Fruit fly (Drosophila melanogaster) whole organism, embryonic: ENCODE measurements around the gene dock.

Experiments used
- ATbp ChIP-seq: fragments of 200-800 bp; sonication (Bioruptor generic); optimal IDR thresholded peaks from 2 replicates; lab custom pipeline; 2017; ENCODE audit warnings: missing biosample characterization, mild to moderate bottlenecking, missing genetic modification characterization, missing genetic modification reagents
- Bdp1 ChIP-seq: fragments of 200-800 bp; sonication (Bioruptor generic); optimal IDR thresholded peaks from 3 replicates; lab custom pipeline; 2016; ENCODE audit warnings: missing biosample characterization, missing genetic modification characterization
- Bgb ChIP-seq: fragments of 200-800 bp; sonication (Bioruptor generic); IDR thresholded peaks from 2 replicates; pipeline ENCODE4 v1.3.6; 2022; ENCODE audit warnings: missing biosample characterization, missing genetic modification characterization; ENCODE audit not compliant: partially characterized antibody
- Blimp-1 ChIP-seq: fragments of 200-800 bp; sonication (Bioruptor generic); optimal IDR thresholded peaks from 3 replicates; lab custom pipeline; 2018; ENCODE audit warnings: missing biosample characterization, missing genetic modification characterization, mild to moderate bottlenecking, moderate library complexity, missing genetic modification reagents
- C15 ChIP-seq: fragments of 200-800 bp; sonication (Bioruptor generic); IDR thresholded peaks from 3 replicates; pipeline ENCODE4 v1.3.6; 2022; ENCODE audit warnings: missing biosample characterization, missing genetic modification characterization
- CG1024 ChIP-seq: fragments of 200-800 bp; sonication (Bioruptor generic); IDR thresholded peaks from 2 replicates; pipeline ENCODE4 v1.3.6; 2022; ENCODE audit warnings: missing biosample characterization, missing genetic modification characterization
- CG10959 ChIP-seq: fragments of 200-800 bp; sonication (Bioruptor generic); IDR thresholded peaks from 2 replicates; pipeline ENCODE4 v1.3.6; 2022; ENCODE audit warnings: missing biosample characterization, missing genetic modification characterization
- CG11723 ChIP-seq: fragments of 200-800 bp; sonication (Bioruptor generic); optimal IDR thresholded peaks from 2 replicates; lab custom pipeline; 2017; ENCODE audit warnings: missing biosample characterization, mild to moderate bottlenecking, missing genetic modification characterization
- CG1233 ChIP-seq: fragments of 200-800 bp; sonication (Bioruptor generic); optimal IDR thresholded peaks from 4 replicates; lab custom pipeline; 2018; ENCODE audit warnings: missing biosample characterization, mild to moderate bottlenecking, missing genetic modification characterization
- CG2678 ChIP-seq: fragments of 200-800 bp; sonication (Bioruptor generic); optimal IDR thresholded peaks from 3 replicates; lab custom pipeline; 2019; ENCODE audit warnings: missing biosample characterization, mild to moderate bottlenecking, missing genetic modification characterization, moderate library complexity
- CG3838 ChIP-seq: fragments of 200-800 bp; sonication (Bioruptor generic); optimal IDR thresholded peaks from 3 replicates; lab custom pipeline; 2016; ENCODE audit warnings: missing biosample characterization, missing genetic modification characterization
- CG4617 ChIP-seq: fragments of 200-800 bp; sonication (Bioruptor generic); optimal IDR thresholded peaks from 3 replicates; lab custom pipeline; 2016; ENCODE audit warnings: missing biosample characterization, missing genetic modification characterization, borderline replicate concordance
- CG4730 ChIP-seq: fragments of 200-800 bp; sonication (Bioruptor generic); IDR thresholded peaks from 2 replicates; pipeline ENCODE4 v1.3.6; 2022; ENCODE audit warnings: missing biosample characterization, missing genetic modification characterization
- CG6272 ChIP-seq: fragments of 200-800 bp; sonication (Bioruptor generic); IDR thresholded peaks from 2 replicates; pipeline ENCODE4 v1.3.6; 2022; ENCODE audit warnings: missing biosample characterization, missing genetic modification characterization
- CG6765 ChIP-seq: fragments of 200-800 bp; sonication (Bioruptor generic); optimal IDR thresholded peaks from 3 replicates; lab custom pipeline; 2017; ENCODE audit warnings: missing biosample characterization, mild to moderate bottlenecking, missing genetic modification characterization
- CG7745 ChIP-seq: fragments of 200-800 bp; sonication (Bioruptor generic); optimal IDR thresholded peaks from 2 replicates; lab custom pipeline; 2018; ENCODE audit warnings: missing biosample characterization, mild to moderate bottlenecking, missing genetic modification characterization, moderate library complexity
- CG7928 ChIP-seq: fragments of 200-800 bp; sonication (Bioruptor generic); optimal IDR thresholded peaks from 2 replicates; lab custom pipeline; 2017; ENCODE audit warnings: missing biosample characterization, mild to moderate bottlenecking, missing genetic modification characterization
- CG9817 ChIP-seq: fragments of 200-800 bp; sonication (Bioruptor generic); optimal IDR thresholded peaks from 2 replicates; lab custom pipeline; 2018; ENCODE audit warnings: missing biosample characterization, mild to moderate bottlenecking, missing genetic modification characterization, moderate library complexity
- D ChIP-seq, 2 experiments: fragments of 200-800 bp in 1 of 2; fragments of >200 bp in 1 of 2; sonication (Bioruptor generic) in 1 of 2; optimal IDR thresholded peaks; 2 replicates in 1 of 2; 3 replicates in 1 of 2; lab custom pipeline; 2017; ENCODE audit warnings: mild to moderate bottlenecking in 1 of 2, missing biosample characterization in 1 of 2, missing genetic modification characterization in 1 of 2, missing genetic modification reagents in 1 of 2
- Dad ChIP-seq: fragments of 200-800 bp; sonication (Bioruptor generic); optimal IDR thresholded peaks from 3 replicates; lab custom pipeline; 2016; ENCODE audit warnings: missing biosample characterization, missing genetic modification characterization
- Doc3 ChIP-seq: fragments of 200-800 bp; sonication (Bioruptor generic); IDR thresholded peaks from 3 replicates; pipeline ENCODE4 v1.3.6; 2022; ENCODE audit warnings: missing biosample characterization, missing genetic modification characterization; ENCODE audit not compliant: partially characterized antibody
- E2f2 ChIP-seq: fragments of 200-800 bp; sonication (Bioruptor generic); IDR thresholded peaks from 2 replicates; pipeline ENCODE4 v1.3.6; 2022; ENCODE audit warnings: missing biosample characterization, missing genetic modification characterization
- Ets65A ChIP-seq: fragments of 200-800 bp; sonication (Bioruptor generic); peaks from one replicate; lab custom pipeline; 2016; ENCODE audit warnings: missing biosample characterization, missing genetic modification characterization
- Ets97D ChIP-seq: fragments of 200-800 bp; sonication (Bioruptor generic); optimal IDR thresholded peaks from 3 replicates; lab custom pipeline; 2016; ENCODE audit warnings: missing biosample characterization, missing genetic modification characterization
- H15 ChIP-seq: fragments of 200-800 bp; sonication (Bioruptor generic); IDR thresholded peaks from 3 replicates; pipeline ENCODE4 v1.3.6; 2022; ENCODE audit warnings: missing biosample characterization, missing genetic modification characterization
- Hr51 ChIP-seq, 2 experiments: fragments of 200-800 bp; sonication (Bioruptor generic); optimal IDR thresholded peaks; 2 replicates in 1 of 2; 3 replicates in 1 of 2; lab custom pipeline; 2016 to 2018; ENCODE audit warnings: missing biosample characterization in 2 of 2, missing genetic modification characterization in 2 of 2, mild to moderate bottlenecking in 1 of 2, moderate library complexity in 1 of 2
- Lhr ChIP-seq: fragments of 200-800 bp; sonication (Bioruptor generic); optimal IDR thresholded peaks from 3 replicates; lab custom pipeline; 2017; ENCODE audit warnings: mild to moderate bottlenecking, missing biosample characterization, missing genetic modification reagents, missing genetic modification characterization
- Oaz ChIP-seq: fragments of 200-800 bp; sonication (Bioruptor generic); IDR thresholded peaks from 2 replicates; pipeline ENCODE4 v1.3.6; 2022; ENCODE audit warnings: missing biosample characterization, missing genetic modification characterization
- Scr ChIP-seq: fragments of 200-800 bp; sonication (Bioruptor generic); IDR thresholded peaks from 2 replicates; pipeline ENCODE4 v1.3.6; 2022; ENCODE audit warnings: missing biosample characterization, missing genetic modification characterization; ENCODE audit not compliant: partially characterized antibody
- TFAM ChIP-seq: fragments of 200-800 bp; sonication (Bioruptor generic); optimal IDR thresholded peaks from 2 replicates; lab custom pipeline; 2017; ENCODE audit warnings: missing biosample characterization, missing genetic modification characterization, inconsistent platforms
- amos ChIP-seq: fragments of 200-800 bp; sonication (Bioruptor generic); IDR thresholded peaks from 2 replicates; pipeline ENCODE4 v1.3.6; 2022; ENCODE audit warnings: missing biosample characterization, missing genetic modification characterization; ENCODE audit not compliant: partially characterized antibody
- bbx ChIP-seq: fragments of 200-800 bp; sonication (Bioruptor generic); IDR thresholded peaks from 2 replicates; pipeline ENCODE4 v1.3.6; 2022; ENCODE audit warnings: missing biosample characterization, missing genetic modification characterization; ENCODE audit not compliant: partially characterized antibody
- ems ChIP-seq: fragments of 200-800 bp; sonication (Bioruptor generic); optimal IDR thresholded peaks from 3 replicates; lab custom pipeline; 2016; ENCODE audit warnings: missing biosample characterization, missing genetic modification characterization
- grn ChIP-seq: fragments of 200-800 bp; sonication (Bioruptor generic); optimal IDR thresholded peaks from 3 replicates; lab custom pipeline; 2017; ENCODE audit warnings: missing biosample characterization, missing genetic modification characterization
- gt ChIP-seq: fragments of 200-800 bp; sonication (Bioruptor generic); IDR thresholded peaks from 2 replicates; pipeline ENCODE4 v1.3.6; 2022; ENCODE audit warnings: missing biosample characterization, missing genetic modification characterization
- hbn ChIP-seq: fragments of 200-800 bp; sonication (Bioruptor generic); IDR thresholded peaks from 2 replicates; pipeline ENCODE4 v1.3.6; 2022; ENCODE audit warnings: missing biosample characterization, missing genetic modification characterization; ENCODE audit not compliant: partially characterized antibody
- ken ChIP-seq: fragments of 200-800 bp; sonication (Bioruptor generic); IDR thresholded peaks from 3 replicates; pipeline ENCODE4 v1.3.6; 2022; ENCODE audit warnings: missing biosample characterization, missing genetic modification characterization
- lilli ChIP-seq: fragments of 200-800 bp; sonication (Bioruptor generic); optimal IDR thresholded peaks from 3 replicates; lab custom pipeline; 2016; ENCODE audit warnings: missing biosample characterization, missing genetic modification characterization
- lov ChIP-seq, 2 experiments: fragments of 200-800 bp in 1 of 2; fragments of >200 bp in 1 of 2; sonication (Bioruptor generic) in 1 of 2; IDR thresholded peaks in 1 of 2; optimal IDR thresholded peaks in 1 of 2; 2 replicates in 1 of 2; 3 replicates in 1 of 2; pipeline versions ENCODE4 v1.3.6 to Lab custom; 2017 to 2022; ENCODE audit warnings: missing biosample characterization in 1 of 2, missing genetic modification characterization in 1 of 2
- mirr ChIP-seq: fragments of 200-800 bp; sonication (Bioruptor generic); optimal IDR thresholded peaks from 3 replicates; lab custom pipeline; 2018; ENCODE audit warnings: missing biosample characterization, mild to moderate bottlenecking, missing genetic modification characterization
- pho ChIP-seq: fragments of 200-800 bp; sonication (Bioruptor generic); optimal IDR thresholded peaks from 2 replicates; lab custom pipeline; 2016; ENCODE audit warnings: missing biosample characterization, missing genetic modification characterization
- slp2 ChIP-seq: fragments of 200-800 bp; sonication (Bioruptor generic); optimal IDR thresholded peaks from 2 replicates; lab custom pipeline; 2016; ENCODE audit warnings: missing biosample characterization, missing genetic modification characterization
- sob ChIP-seq: fragments of 200-800 bp; sonication (Bioruptor generic); IDR thresholded peaks from 2 replicates; pipeline ENCODE4 v1.3.6; 2022; ENCODE audit warnings: missing biosample characterization, missing genetic modification characterization
- twi ChIP-seq: fragments of 200-800 bp; optimal IDR thresholded peaks from 2 replicates; lab custom pipeline; 2019; ENCODE audit warnings: missing biosample characterization, mild to moderate bottlenecking, missing genetic modification characterization, moderate library complexity
- usp ChIP-seq: fragments of >200 bp; optimal IDR thresholded peaks from 2 replicates; lab custom pipeline; 2017; ENCODE audit warnings: missing biosample characterization, missing genetic modification characterization
- vfl ChIP-seq: fragments of 200-800 bp; sonication (Bioruptor generic); optimal IDR thresholded peaks from 2 replicates; lab custom pipeline; 2016; ENCODE audit warnings: missing biosample characterization, missing genetic modification characterization
- vnd ChIP-seq: fragments of 200-800 bp; sonication (Bioruptor generic); IDR thresholded peaks from 3 replicates; pipeline ENCODE4 v1.3.6; 2022; ENCODE audit warnings: missing biosample characterization, missing genetic modification characterization; ENCODE audit not compliant: partially characterized antibody

Gene dock

dm6 chr2L:866950-867744 is 41.4 kb downstream of the dock start (continued):
- TF ChIP-seq CG1024 (GFP tag; lab: Robert Waterston, UW) (peak; percentile 91), H15 (GFP tag; lab: Robert Waterston, UW) (peak; percentile 95), CG6765 (GFP tag; lab: Kevin White, UChicago) (peak; percentile 81), usp (GFP tag; lab: Kevin White, UChicago) (no peak), E2f2 (GFP tag; lab: Robert Waterston, UW) (peak; percentile 75), twi (tag; lab: Kevin White, UChicago) (peak; percentile 83), pho (peak; percentile 89), CG10959 (peak; percentile 91), CG3838 (GFP tag; lab: Kevin White, UChicago) (peak; percentile 62), lilli (GFP tag; lab: Kevin White, UChicago) (peak; percentile 96), CG2678 (peak; percentile 96), Lhr (GFP tag; lab: Kevin White, UChicago) (peak; percentile 63), mirr (GFP tag; lab: Kevin White, UChicago) (peak; percentile 91), amos (GFP tag; lab: Robert Waterston, UW) (0 out of 2 replicates have a peak, but pooled peaks have one; percentile 14), ATbp (GFP tag; lab: Kevin White, UChicago) (peak; percentile 90), Doc3 (GFP tag; lab: Robert Waterston, UW) (no peak), grn (GFP tag; lab: Kevin White, UChicago) (no peak), CG11723 (peak; percentile 80), Ets97D (peak; percentile 69), CG7745 (no peak), Bdp1 (peak; percentile 68), hbn (GFP tag; lab: Robert Waterston, UW) (no peak), bbx (GFP tag; lab: Robert Waterston, UW) (no peak; the same call in 1 of the 2 replicates), slp2 (peak; percentile 87), CG4617 (GFP tag; lab: Kevin White, UChicago) (peak; percentile 50), Ets65A (GFP tag; lab: Kevin White, UChicago) (peak; percentile 99), Dad (GFP tag; lab: Kevin White, UChicago) (peak; percentile 90), Hr51 (GFP tag; optimal IDR thresholded peaks at IDR 0.05; lab: Kevin White, UChicago) (peak; percentile 87 to 93), ken (peak; percentile 94), Blimp-1 (GFP tag; lab: Kevin White, UChicago) (peak; percentile 86), vfl (GFP tag; lab: Kevin White, UChicago) (peak; percentile 79), vnd (GFP tag; lab: Robert Waterston, UW) (no peak), Bgb (peak; percentile 35; the same call in 1 of the 2 replicates), TFAM (GFP tag; lab: Kevin White, UChicago) (peak; percentile 46), CG4730 (GFP tag; lab: Robert Waterston, UW) (peak; percentile 93), Scr (0 out of 2 replicates have a peak, but pooled peaks have one; percentile 15), ems (peak; percentile 91), lov (optimal IDR thresholded peaks at IDR 0.05; lab: Kevin White, UChicago) (no peak), lov (GFP tag; IDR thresholded peaks at IDR 0.05; lab: Robert Waterston, UW) (peak; percentile 95), CG1233 (GFP tag; lab: Kevin White, UChicago) (peak; percentile 93), D (optimal IDR thresholded peaks at IDR 0.05; lab: Kevin White, UChicago) (no peak), D (GFP tag; optimal IDR thresholded peaks at IDR 0.05; lab: Kevin White, UChicago) (peak; percentile 87), Oaz (peak; percentile 93), CG6272 (GFP tag; lab: Robert Waterston, UW) (peak; percentile 94), sob (GFP tag; lab: Robert Waterston, UW) (peak; percentile 95), gt (GFP tag; lab: Robert Waterston, UW) (peak; percentile 68; the same call in 1 of the 2 replicates), CG7928 (GFP tag; lab: Kevin White, UChicago) (peak; percentile 65), C15 (peak; percentile 88), CG9817 (tag; lab: Kevin White, UChicago) (peak; percentile 96)
